Worm (Caenorhabditis elegans): Measurements from ENCODE around the gene rps-29.
A peak's percentile ranks its signal among the peaks of the same experiment; 100 is the strongest.

Gene rps-29

ce11 chrIII:834443-834815, 40.3 kb downstream of the rps-29 start:
- TF ChIP-seq lin-26 (GFP tag; IDR thresholded peaks at IDR 0.05) = peak; percentile 18; the same call in 1 of the 2 replicates
- TF ChIP-seq Y53G8AR.9 (GFP tag; conservative IDR thresholded peaks at IDR 0.05) = 0 out of 2 replicates have a peak, but pooled peaks have one; percentile 11
- TF ChIP-seq ama-1 (optimal IDR thresholded peaks at IDR 0.05) = peak; percentile 33
- no peak for TF ChIP-seq ama-1 (GFP tag; optimal IDR thresholded peaks at IDR 0.05)
- TF ChIP-seq madf-6 (GFP tag; IDR thresholded peaks at IDR 0.05) = no peak
- peak; percentile 82 for TF ChIP-seq zfh-2 (GFP tag; conservative IDR thresholded peaks at IDR 0.05)
- peak; percentile 24; the same call in 1 of the 2 replicates for TF ChIP-seq egrh-3 (GFP tag; IDR thresholded peaks at IDR 0.05)
- TF ChIP-seq Y95B8A.8 (GFP tag; IDR thresholded peaks at IDR 0.05) = 0 out of 2 replicates have a peak, but pooled peaks have one; percentile 45
- TF ChIP-seq madf-3 (GFP tag; IDR thresholded peaks at IDR 0.05) = peak; percentile 36; the same call in 1 of the 2 replicates
- no peak for TF ChIP-seq pha-4 (tag; optimal IDR thresholded peaks at IDR 0.05)
- TF ChIP-seq rec-8 (tag; optimal IDR thresholded peaks at IDR 0.05) = no peak

DNA sequence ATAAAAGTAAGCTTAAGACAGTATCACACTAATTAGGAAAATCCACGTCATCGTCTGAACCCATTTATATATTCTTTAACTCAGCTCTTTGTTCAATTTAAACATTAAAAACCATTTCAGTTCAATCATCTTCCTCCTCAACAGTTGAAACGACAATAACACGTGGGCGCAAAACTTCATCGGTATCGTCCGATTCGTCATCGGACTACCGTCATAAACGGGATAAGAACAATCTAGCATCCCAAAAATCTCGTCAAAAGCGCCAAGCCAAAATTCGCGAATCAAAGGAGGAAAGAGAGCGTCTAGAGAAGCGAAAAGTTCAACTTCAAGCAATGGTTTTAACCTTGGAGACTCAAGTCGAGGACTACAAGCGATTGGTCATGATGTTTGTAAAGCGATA, 41.1 kb downstream of the rps-29 start:
- peak; percentile 80 for TF ChIP-seq ama-1 (optimal IDR thresholded peaks at IDR 0.05)
- no peak for TF ChIP-seq ama-1 (GFP tag; optimal IDR thresholded peaks at IDR 0.05)
- TF ChIP-seq ztf-28 (GFP tag; IDR thresholded peaks at IDR 0.05) = no peak
- TF ChIP-seq Y56A3A.18 (GFP tag; IDR thresholded peaks at IDR 0.05) = peak; percentile 39; the same call in 1 of the 2 replicates

DNA sequence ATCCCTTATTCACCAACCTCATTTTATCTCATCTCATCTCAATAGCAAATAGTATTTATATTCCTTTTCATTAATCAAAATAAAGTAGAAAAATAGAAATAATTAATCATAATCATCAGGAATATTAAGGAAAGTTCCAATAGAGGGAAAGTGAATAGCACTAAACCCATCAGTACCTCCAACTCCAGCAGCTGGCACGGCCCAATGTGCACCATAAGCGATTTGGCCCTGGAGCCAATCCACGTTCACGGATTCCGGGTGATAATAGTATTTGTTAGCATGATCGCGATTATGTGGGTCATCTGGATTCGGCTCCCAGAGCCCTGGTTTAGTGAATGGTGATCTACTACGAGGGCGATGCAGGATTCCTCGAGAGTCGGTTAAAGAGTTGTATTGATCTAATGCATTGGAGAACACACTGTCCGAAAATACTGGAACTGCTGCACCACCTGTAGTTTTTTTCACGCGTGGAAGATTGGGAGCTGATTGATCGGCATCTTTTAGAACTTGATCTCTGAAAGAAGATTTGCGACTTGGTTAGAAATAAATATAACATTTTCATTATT, 41.7 kb downstream of the rps-29 start:
- TF ChIP-seq mxl-1 (tag; optimal IDR thresholded peaks at IDR 0.05) (no peak), rcor-1 (GFP tag; IDR thresholded peaks at IDR 0.05) (peak; percentile 83), fkh-3 (tag; optimal IDR thresholded peaks at IDR 0.05) (peak; percentile 99), tbx-9 (tag; optimal IDR thresholded peaks at IDR 0.05; ENCODE audit: borderline replicate concordance) (peak; percentile 97), Y95B8A.8 (GFP tag; IDR thresholded peaks at IDR 0.05) (peak; percentile 91), dpff-1 (tag; optimal IDR thresholded peaks at IDR 0.05) (peak; percentile 100), sdz-38 (tag; optimal IDR thresholded peaks at IDR 0.05) (no peak), akir-1 (GFP tag; optimal IDR thresholded peaks at IDR 0.05) (peak; percentile 42), F57C9.4 (tag; optimal IDR thresholded peaks at IDR 0.05) (peak; percentile 98), dox-1 (GFP tag; IDR thresholded peaks at IDR 0.05) (peak; percentile 92), nhr-120 (GFP tag; IDR thresholded peaks at IDR 0.05) (peak; percentile 92; the same call in 1 of the 2 replicates), somi-1 (GFP tag; optimal IDR thresholded peaks at IDR 0.05) (peak; percentile 86), sptf-2 (GFP tag; optimal IDR thresholded peaks at IDR 0.05) (peak; percentile 77), hlh-12 (tag; optimal IDR thresholded peaks at IDR 0.05) (no peak), attf-6 (GFP tag; IDR thresholded peaks at IDR 0.05) (peak; percentile 68; the same call in 1 of the 2 replicates), T07F8.4 (tag; optimal IDR thresholded peaks at IDR 0.05) (no peak), cebp-2 (GFP tag; IDR thresholded peaks at IDR 0.05) (peak; percentile 86), lir-1 (GFP tag; conservative IDR thresholded peaks at IDR 0.05) (peak; percentile 77; the same call in 1 of the 2 replicates), ceh-79 (tag; optimal IDR thresholded peaks at IDR 0.05) (peak; percentile 92), egrh-3 (GFP tag; IDR thresholded peaks at IDR 0.05) (peak; percentile 34; the same call in 1 of the 2 replicates), ceh-91 (GFP tag; IDR thresholded peaks at IDR 0.05) (no peak), hmg-1.2 (GFP tag; IDR thresholded peaks at IDR 0.05) (peak; percentile 74), lag-1 (GFP tag; IDR thresholded peaks at IDR 0.05) (0 out of 2 replicates have a peak, but pooled peaks have one; percentile 78), hrde-1 (tag; optimal IDR thresholded peaks at IDR 0.05; ENCODE audit: borderline replicate concordance) (no peak), Y53F4B.3 (GFP tag; IDR thresholded peaks at IDR 0.05) (no peak), C06A6.2 (GFP tag; conservative IDR thresholded peaks at IDR 0.05) (peak; percentile 90), lsl-1 (GFP tag; optimal IDR thresholded peaks at IDR 0.05) (peak; percentile 23), lsy-27 (tag; optimal IDR thresholded peaks at IDR 0.05; ENCODE audit: borderline replicate concordance, insufficient read depth) (no peak), lin-40 (tag; optimal IDR thresholded peaks at IDR 0.05) (peak; percentile 83), B0336.3 (GFP tag; IDR thresholded peaks at IDR 0.05) (peak; percentile 99), ets-4 (GFP tag; optimal IDR thresholded peaks at IDR 0.05) (peak; percentile 84), let-526 (GFP tag; IDR thresholded peaks at IDR 0.05) (no peak; the same call in none of the 2 replicates), zim-3 (tag; optimal IDR thresholded peaks at IDR 0.05) (peak; percentile 100), ceh-100 (GFP tag; IDR thresholded peaks at IDR 0.05) (peak; percentile 81)

All from whole organism, young adult.